Fruit fly (Drosophila melanogaster): Measurements from ENCODE around the gene Rdh.

- TF ChIP-seq psq (optimal IDR thresholded peaks at IDR 0.05) (no peak), Myc (optimal IDR thresholded peaks at IDR 0.05) (no peak), Sin3A (optimal IDR thresholded peaks at IDR 0.05) (no peak), h (optimal IDR thresholded peaks at IDR 0.05) (no peak), insv (optimal IDR thresholded peaks at IDR 0.05) (no peak), ttk (optimal IDR thresholded peaks at IDR 0.05) (no peak)
Observed at dm6 chr3L:3801813-3802212, 23.4 kb upstream of the Rdh start.
